Worm (Caenorhabditis elegans) whole organism, early embryonic: ENCODE results near the gene F58F9.8.
"Not testable (repeated sequence)": the region's sequence is repeated elsewhere in the genome, so short reads cannot be mapped to it uniquely, and the experiment has no call there.

Experiments
- B0310.2 ChIP-seq: sonication (generic microtip); optimal IDR thresholded peaks from 2 replicates; lab custom pipeline; 2016; ENCODE audit warnings: mild to moderate bottlenecking, missing genetic modification characterization, missing compliant biosample characterization
- F13C5.2 ChIP-seq: sonication (generic microtip); optimal IDR thresholded peaks from 2 replicates; lab custom pipeline; 2017; ENCODE audit warnings: mild to moderate bottlenecking, missing genetic modification characterization, inconsistent platforms, missing compliant biosample characterization
- aly-1 ChIP-seq: sonication (generic microtip); optimal IDR thresholded peaks from 2 replicates; lab custom pipeline; 2016; ENCODE audit warnings: missing genetic modification characterization, missing compliant biosample characterization
- ama-1 ChIP-seq: fragments of 150-350 bp; optimal IDR thresholded peaks from 2 replicates; lab custom pipeline; 2014
- ceh-13 ChIP-seq: fragments of 200-800 bp; sonication (Bioruptor generic); optimal IDR thresholded peaks from 2 replicates; lab custom pipeline; 2018; ENCODE audit warnings: mild to moderate bottlenecking, missing genetic modification characterization, missing compliant biosample characterization
- ceh-36 ChIP-seq: sonication (generic microtip); optimal IDR thresholded peaks from 2 replicates; lab custom pipeline; 2016; ENCODE audit warnings: missing genetic modification characterization, inconsistent platforms, missing compliant biosample characterization
- ets-7 ChIP-seq: sonication (generic microtip); optimal IDR thresholded peaks from 2 replicates; lab custom pipeline; 2016; ENCODE audit warnings: missing genotype, missing genetic modification characterization, missing compliant biosample characterization
- flt-1 ChIP-seq: fragments of 200-800 bp; sonication (Bioruptor generic); IDR thresholded peaks from 2 replicates; pipeline ENCODE4 v1.3.6; 2022; ENCODE audit warnings: missing genetic modification characterization, missing compliant biosample characterization
- hmbx-1 ChIP-seq: sonication (generic microtip); optimal IDR thresholded peaks from 2 replicates; lab custom pipeline; 2016; ENCODE audit warnings: mild to moderate bottlenecking, missing genetic modification characterization, missing compliant biosample characterization
- hmg-4 ChIP-seq: fragments of 200-800 bp; sonication (Bioruptor generic); optimal IDR thresholded peaks from 2 replicates; lab custom pipeline; 2018; ENCODE audit warnings: mild to moderate bottlenecking, missing genetic modification characterization, missing compliant biosample characterization
- hnd-1 ChIP-seq: sonication (generic microtip); optimal IDR thresholded peaks from 2 replicates; lab custom pipeline; 2016; ENCODE audit warnings: missing genetic modification characterization, missing compliant biosample characterization
- pes-1 ChIP-seq: fragments of 200-800 bp; sonication (Bioruptor generic); IDR thresholded peaks from 2 replicates; pipeline ENCODE4 v1.3.6; 2022; ENCODE audit warnings: missing genetic modification reagents, missing genetic modification characterization, missing compliant biosample characterization
- scrt-1 ChIP-seq: fragments of 200-800 bp; sonication (Bioruptor generic); IDR thresholded peaks from 2 replicates; pipeline ENCODE4 v1.3.6; 2022; ENCODE audit warnings: missing genetic modification characterization, missing compliant biosample characterization
- sea-1 ChIP-seq: fragments of 200-800 bp; sonication (Bioruptor generic); conservative IDR thresholded peaks from 2 replicates; pipeline ENCODE4 v1.3.6; 2022; ENCODE audit warnings: missing genetic modification characterization, missing compliant biosample characterization
- tbx-11 ChIP-seq: fragments of 200-800 bp; sonication (Bioruptor generic); IDR thresholded peaks from 2 replicates; pipeline ENCODE4 v1.3.6; 2022; ENCODE audit warnings: missing genetic modification characterization, missing compliant biosample characterization
- tbx-37 ChIP-seq: fragments of 200-800 bp; sonication (Bioruptor generic); conservative IDR thresholded peaks from 2 replicates; pipeline ENCODE4 v1.3.6; 2022; ENCODE audit warnings: missing genetic modification reagents, missing genetic modification characterization, missing compliant biosample characterization
- tra-4 ChIP-seq: sonication (generic microtip); optimal IDR thresholded peaks from 2 replicates; lab custom pipeline; 2017; ENCODE audit warnings: missing genetic modification characterization, missing compliant biosample characterization

Gene F58F9.8

ce11 chrIV:6230560-6231073 is 7.4 kb upstream of the F58F9.8 start, which contains the start of gene F58F9.4:
F58F9.4 (plus strand) TSS chrIV:6231023.
- TF ChIP-seq flt-1 (GFP tag; lab: Robert Waterston, UW), result no peak
- TF ChIP-seq pes-1, result no peak
- no peak for TF ChIP-seq ceh-36 (tag; lab: Kevin White, UChicago)
- no peak for TF ChIP-seq ets-7 (tag; lab: Kevin White, UChicago)
- no peak for TF ChIP-seq hmbx-1 (tag; lab: Kevin White, UChicago)
- no peak for TF ChIP-seq ceh-13 (GFP tag; lab: Kevin White, UChicago)
- TF ChIP-seq ama-1 (lab: Kevin White, UChicago), result no peak
- no peak for TF ChIP-seq aly-1 (tag; lab: Kevin White, UChicago)
- no peak for TF ChIP-seq tra-4 (tag; lab: Kevin White, UChicago)
- TF ChIP-seq F13C5.2 (tag; lab: Kevin White, UChicago), result no peak
- no peak for TF ChIP-seq hnd-1 (tag; lab: Kevin White, UChicago)
- TF ChIP-seq tbx-11 (GFP tag; lab: Robert Waterston, UW), result no peak
- no peak for TF ChIP-seq scrt-1 (GFP tag; lab: Robert Waterston, UW)
- no peak for TF ChIP-seq tbx-37
- TF ChIP-seq hmg-4 (GFP tag; lab: Kevin White, UChicago), result no peak

DNA sequence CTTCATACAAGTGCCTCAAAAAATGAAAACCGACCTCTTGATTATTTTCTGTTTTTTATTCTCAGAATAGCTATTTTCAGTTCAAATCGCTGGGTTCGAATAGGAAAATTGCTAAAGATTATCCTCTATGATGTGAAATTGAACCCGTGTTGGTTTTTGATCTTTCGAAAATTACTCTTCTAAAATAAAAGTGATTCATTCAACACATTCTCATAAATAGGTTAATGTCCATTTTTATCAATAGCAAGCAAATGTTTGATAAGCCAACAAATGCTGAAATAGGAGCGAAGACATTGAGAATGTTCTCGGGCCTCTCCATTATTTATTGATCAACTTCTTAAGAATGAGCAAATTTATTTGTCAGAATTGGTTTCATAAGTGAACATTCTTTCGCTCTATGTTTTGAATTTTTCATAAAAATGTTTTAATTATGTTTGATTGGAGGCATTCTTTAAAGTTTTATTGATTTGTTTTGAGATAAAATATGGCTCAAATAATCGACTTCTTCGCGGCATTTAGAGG is 5.1 kb upstream of the F58F9.8 start, which contains the start of gene F58F9.3:
TSS of gene F58F9.3 (plus strand) at position 472 of the 522 bp plus-strand sequence.
- TF ChIP-seq tbx-11 (GFP tag; lab: Robert Waterston, UW) (no peak), tra-4 (tag; lab: Kevin White, UChicago) (no peak), hmbx-1 (tag; lab: Kevin White, UChicago) (no peak), pes-1 (no peak), scrt-1 (GFP tag; lab: Robert Waterston, UW) (no peak), ets-7 (tag; lab: Kevin White, UChicago) (no peak), hmg-4 (GFP tag; lab: Kevin White, UChicago) (no peak), hnd-1 (tag; lab: Kevin White, UChicago) (no peak), flt-1 (GFP tag; lab: Robert Waterston, UW) (no peak), ceh-36 (tag; lab: Kevin White, UChicago) (no peak), ceh-13 (GFP tag; lab: Kevin White, UChicago) (no peak), B0310.2 (tag; lab: Kevin White, UChicago) (no peak), aly-1 (tag; lab: Kevin White, UChicago) (no peak), sea-1 (GFP tag; lab: Robert Waterston, UW) (no peak), F13C5.2 (tag; lab: Kevin White, UChicago) (no peak)

- no peak for TF ChIP-seq tra-4 (tag; lab: Kevin White, UChicago)
- no peak for TF ChIP-seq hnd-1 (tag; lab: Kevin White, UChicago)
- TF ChIP-seq scrt-1 (GFP tag; lab: Robert Waterston, UW), result no peak
- TF ChIP-seq hmg-4 (GFP tag; lab: Kevin White, UChicago), result no peak
- no peak for TF ChIP-seq sea-1 (GFP tag; lab: Robert Waterston, UW)
- TF ChIP-seq tbx-11 (GFP tag; lab: Robert Waterston, UW), result no peak
- TF ChIP-seq ama-1 (lab: Kevin White, UChicago), result no peak
- TF ChIP-seq flt-1 (GFP tag; lab: Robert Waterston, UW), result no peak
- TF ChIP-seq tbx-37, result no peak
- no peak for TF ChIP-seq hmbx-1 (tag; lab: Kevin White, UChicago)
- no peak for TF ChIP-seq pes-1
- no peak for TF ChIP-seq F13C5.2 (tag; lab: Kevin White, UChicago)
Measured at ce11 chrIV:6239993-6240392, 2.0 kb downstream of the F58F9.8 start, which contains the start of gene F58F9.9. F58F9.9 (plus strand) TSS chrIV:6240293.

ce11 chrIV:6248486-6248885 is 10.5 kb downstream of the F58F9.8 start, which contains the start of gene acox-3:
acox-3 (minus strand) TSS chrIV:6248492.
- TF ChIP-seq ceh-13 (GFP tag; lab: Kevin White, UChicago) (no peak), hmbx-1 (tag; lab: Kevin White, UChicago) (no peak)

DNA sequence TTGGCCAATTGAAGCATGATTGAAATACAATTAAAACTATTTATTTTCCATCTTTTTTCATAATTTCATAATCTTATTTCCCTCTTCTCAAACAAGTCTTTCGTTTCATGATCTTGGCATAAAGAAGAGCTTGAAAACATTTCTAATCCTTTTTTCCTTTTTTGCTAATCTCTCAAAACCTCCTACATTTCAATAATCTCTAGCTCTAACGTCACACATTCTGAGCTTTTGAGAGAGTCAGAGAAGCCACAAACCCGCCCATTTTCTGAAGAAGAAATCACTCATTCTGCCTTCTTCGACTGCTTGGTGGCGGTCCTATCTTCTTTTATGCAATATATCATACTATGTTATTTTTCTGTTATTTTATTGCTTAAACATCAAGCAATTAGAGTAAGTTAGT is 11.6 kb downstream of the F58F9.8 start, which contains the start of gene F58F9.1:
TSS of gene F58F9.1 (plus strand) at position 251 of the 400 bp plus-strand sequence.
- no peak for TF ChIP-seq pes-1
- TF ChIP-seq hmbx-1 (tag; lab: Kevin White, UChicago), result no peak
- no peak for TF ChIP-seq ceh-13 (GFP tag; lab: Kevin White, UChicago)
- TF ChIP-seq flt-1 (GFP tag; lab: Robert Waterston, UW), result no peak

DNA sequence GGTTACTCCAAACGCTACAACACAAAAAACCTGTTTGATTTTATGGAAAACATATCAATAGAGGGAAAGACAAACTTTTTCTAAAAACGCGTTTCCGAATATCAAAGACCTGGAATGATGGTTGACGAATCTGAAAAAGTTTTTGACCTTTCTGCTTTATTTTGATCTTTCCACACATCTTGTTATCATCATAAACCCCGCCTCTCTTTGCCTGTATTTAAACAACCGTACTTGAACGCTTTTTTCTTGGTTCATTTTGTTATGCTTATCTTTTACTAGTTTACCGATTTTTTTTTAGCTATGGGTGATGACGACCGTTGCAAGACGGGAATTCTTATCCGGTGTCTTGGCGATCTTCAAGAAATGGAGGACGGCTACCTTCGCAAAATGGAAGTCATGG is 15.0 kb downstream of the F58F9.8 start, which contains the start of gene T13A10.2:
TSS of gene T13A10.2 (plus strand) at position 301 of the 400 bp plus-strand sequence.
- TF ChIP-seq pes-1; sea-1 (GFP tag; lab: Robert Waterston, UW); aly-1 (tag; lab: Kevin White, UChicago): not testable (repeated sequence)

DNA sequence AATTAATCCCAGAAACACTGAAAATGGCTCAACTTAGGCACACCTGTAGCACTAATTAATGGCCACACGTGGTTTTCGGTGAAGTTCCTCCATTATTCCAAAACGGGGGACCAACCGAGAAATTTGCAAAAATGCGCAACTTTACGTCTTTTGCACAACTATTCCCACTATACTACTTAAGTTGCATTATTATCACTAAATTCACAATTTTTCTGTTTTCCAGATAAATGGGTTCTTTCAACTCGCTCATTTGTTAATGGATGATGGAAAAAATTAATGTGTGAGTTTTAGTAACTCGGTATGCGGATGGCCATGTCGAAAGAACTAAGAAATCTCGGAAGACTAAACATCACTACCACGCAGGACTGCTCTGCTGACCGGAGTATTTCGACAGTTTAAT is 16.7 kb downstream of the F58F9.8 start, which contains the start of gene T13A10.64:
TSS of gene T13A10.64 (plus strand) at position 301 of the 400 bp plus-strand sequence.
- TF ChIP-seq flt-1 (GFP tag; lab: Robert Waterston, UW) (no peak), aly-1 (tag; lab: Kevin White, UChicago) (no peak), hnd-1 (tag; lab: Kevin White, UChicago) (no peak), ets-7 (tag; lab: Kevin White, UChicago) (no peak), hmbx-1 (tag; lab: Kevin White, UChicago) (no peak), tbx-37 (no peak), sea-1 (GFP tag; lab: Robert Waterston, UW) (no peak), ceh-36 (tag; lab: Kevin White, UChicago) (no peak), F13C5.2 (tag; lab: Kevin White, UChicago) (no peak), pes-1 (no peak), B0310.2 (tag; lab: Kevin White, UChicago) (no peak), tbx-11 (GFP tag; lab: Robert Waterston, UW) (no peak), ceh-13 (GFP tag; lab: Kevin White, UChicago) (no peak), ama-1 (lab: Kevin White, UChicago) (no peak)
